Worm (Caenorhabditis elegans): ENCODE data around the gene K09H11.6.

Gene K09H11.6

DNA sequence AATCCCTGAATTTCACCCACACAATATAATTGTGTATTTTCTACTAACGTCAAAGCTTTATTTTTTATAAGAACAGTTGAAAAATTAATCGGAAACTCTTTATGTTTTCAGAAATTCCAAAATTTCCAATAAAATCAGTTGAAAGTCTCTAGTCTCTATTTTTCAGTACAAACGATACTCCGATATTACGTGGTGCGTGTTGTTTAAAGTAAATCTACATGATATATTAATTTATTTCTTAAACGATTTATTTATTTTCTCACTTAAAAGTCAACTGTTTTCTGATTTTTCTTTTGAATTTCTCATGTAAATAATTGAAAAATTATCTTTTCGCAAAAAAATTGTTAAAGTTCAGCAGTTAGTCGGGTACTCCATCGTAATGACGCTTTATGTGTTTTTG is 23.8 kb downstream of the K09H11.6 start:
- TF ChIP-seq lin-15B (tag; optimal IDR thresholded peaks at IDR 0.05): no peak
- no peak for TF ChIP-seq nhr-76 (tag; optimal IDR thresholded peaks at IDR 0.05)
- TF ChIP-seq nhr-77 (tag; optimal IDR thresholded peaks at IDR 0.05): no peak
- no peak for TF ChIP-seq egl-5 (tag; optimal IDR thresholded peaks at IDR 0.05)
- no peak for TF ChIP-seq egl-27 (tag; optimal IDR thresholded peaks at IDR 0.05)
- TF ChIP-seq ceh-28 (tag; optimal IDR thresholded peaks at IDR 0.05): no peak
- TF ChIP-seq snpc-4 (tag; optimal IDR thresholded peaks at IDR 0.05): no peak
- TF ChIP-seq nhr-237 (tag; optimal IDR thresholded peaks at IDR 0.05): no peak
- no peak for TF ChIP-seq R02D3.7 (tag; optimal IDR thresholded peaks at IDR 0.05)

DNA sequence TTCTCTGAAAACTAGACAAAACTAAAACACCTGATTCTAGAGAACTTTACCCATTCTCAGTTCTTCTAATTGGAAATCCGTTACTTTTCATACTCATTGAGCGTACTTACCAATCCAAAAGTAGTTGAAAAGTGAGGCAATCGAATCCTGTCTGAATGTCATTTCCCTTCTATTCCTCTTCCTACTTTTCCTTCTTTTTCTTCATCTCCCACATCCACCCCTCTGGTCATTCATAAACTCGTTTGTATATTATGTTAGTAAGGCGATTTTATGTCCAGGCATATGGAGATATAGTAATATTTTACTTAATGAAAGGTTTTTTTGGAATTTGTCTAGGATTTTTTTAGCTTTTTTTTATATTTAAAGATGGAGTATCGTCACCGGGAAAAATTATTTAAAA is 27.6 kb downstream of the K09H11.6 start:
- TF ChIP-seq unc-39 (tag; optimal IDR thresholded peaks at IDR 0.05) (no peak), ama-1 (optimal IDR thresholded peaks at IDR 0.05) (no peak), pqm-1 (tag; optimal IDR thresholded peaks at IDR 0.05) (no peak), nhr-76 (tag; optimal IDR thresholded peaks at IDR 0.05) (no peak), ceh-28 (tag; optimal IDR thresholded peaks at IDR 0.05) (no peak), nhr-237 (tag; optimal IDR thresholded peaks at IDR 0.05) (no peak), jun-1 (tag; optimal IDR thresholded peaks at IDR 0.05) (no peak), nhr-28 (tag; optimal IDR thresholded peaks at IDR 0.05) (no peak), egl-27 (tag; optimal IDR thresholded peaks at IDR 0.05) (no peak), fos-1 (tag; optimal IDR thresholded peaks at IDR 0.05) (no peak), nfya-1 (tag; optimal IDR thresholded peaks at IDR 0.05; ENCODE audit: insufficient read depth) (no peak), nhr-12 (tag; optimal IDR thresholded peaks at IDR 0.05) (no peak), mdl-1 (tag; optimal IDR thresholded peaks at IDR 0.05) (no peak), daf-12 (tag; optimal IDR thresholded peaks at IDR 0.05) (no peak)

ce11 chrV:5705510-5705909 is 30.5 kb downstream of the K09H11.6 start, which contains the start of gene peli-1:
TSS of gene peli-1 (plus strand) at chrV:5705810.
- TF ChIP-seq tbx-2 (tag; optimal IDR thresholded peaks at IDR 0.05): no peak
- TF ChIP-seq ztf-4 (tag; optimal IDR thresholded peaks at IDR 0.05): no peak
- TF ChIP-seq elt-2 (tag; optimal IDR thresholded peaks at IDR 0.05): no peak
- no peak for TF ChIP-seq ceh-82 (tag; optimal IDR thresholded peaks at IDR 0.05)
- no peak for TF ChIP-seq eor-1 (tag; optimal IDR thresholded peaks at IDR 0.05)
- TF ChIP-seq pha-4 (tag; optimal IDR thresholded peaks at IDR 0.05): no peak
- TF ChIP-seq unc-39 (tag; optimal IDR thresholded peaks at IDR 0.05): no peak
- TF ChIP-seq ceh-16 (tag; optimal IDR thresholded peaks at IDR 0.05): no peak
- TF ChIP-seq nhr-43 (tag; optimal IDR thresholded peaks at IDR 0.05; ENCODE audit: poor library complexity, severe bottlenecking): no peak
- TF ChIP-seq nhr-67 (tag; optimal IDR thresholded peaks at IDR 0.05): no peak
- no peak for TF ChIP-seq jun-1 (tag; optimal IDR thresholded peaks at IDR 0.05)
- TF ChIP-seq ceh-28 (tag; optimal IDR thresholded peaks at IDR 0.05): no peak
- no peak for TF ChIP-seq unc-62 (GFP tag; optimal IDR thresholded peaks at IDR 0.05)
- no peak for TF ChIP-seq ztf-11 (tag; optimal IDR thresholded peaks at IDR 0.05)
- no peak for TF ChIP-seq nhr-76 (tag; optimal IDR thresholded peaks at IDR 0.05)
- no peak for TF ChIP-seq skn-1 (tag; optimal IDR thresholded peaks at IDR 0.05)
- TF ChIP-seq fos-1 (tag; optimal IDR thresholded peaks at IDR 0.05): no peak
- TF ChIP-seq nfya-1 (tag; optimal IDR thresholded peaks at IDR 0.05; ENCODE audit: insufficient read depth): no peak
- TF ChIP-seq nhr-11 (tag; optimal IDR thresholded peaks at IDR 0.05): no peak
- TF ChIP-seq daf-12 (tag; optimal IDR thresholded peaks at IDR 0.05): no peak

- TF ChIP-seq nhr-11 (tag; optimal IDR thresholded peaks at IDR 0.05) (peak; percentile 46), elt-3 (tag; optimal IDR thresholded peaks at IDR 0.05) (no peak)
These were observed 31.5 kb downstream of the K09H11.6 start for ce11 chrV:5704467-5704866.

- TF ChIP-seq zag-1 (tag; optimal IDR thresholded peaks at IDR 0.05): no peak
- no peak for TF ChIP-seq sea-2 (GFP tag; optimal IDR thresholded peaks at IDR 0.05)
- no peak for TF ChIP-seq pha-4 (tag; optimal IDR thresholded peaks at IDR 0.05)
- TF ChIP-seq lin-15B (tag; optimal IDR thresholded peaks at IDR 0.05): no peak
- TF ChIP-seq ama-1 (optimal IDR thresholded peaks at IDR 0.05): peak; percentile 72
- TF ChIP-seq snpc-4 (tag; optimal IDR thresholded peaks at IDR 0.05): no peak
- no peak for TF ChIP-seq nhr-237 (tag; optimal IDR thresholded peaks at IDR 0.05)
- TF ChIP-seq fkh-10 (GFP tag; optimal IDR thresholded peaks at IDR 0.05): no peak
- no peak for TF ChIP-seq ztf-4 (tag; optimal IDR thresholded peaks at IDR 0.05)
- no peak for TF ChIP-seq unc-39 (tag; optimal IDR thresholded peaks at IDR 0.05)
- TF ChIP-seq elt-3 (tag; optimal IDR thresholded peaks at IDR 0.05): peak in 2 of 3 experiments; percentile 45 to 90
- TF ChIP-seq nhr-77 (tag; optimal IDR thresholded peaks at IDR 0.05): no peak
- TF ChIP-seq tbx-2 (tag; optimal IDR thresholded peaks at IDR 0.05): no peak
- peak; percentile 0 for TF ChIP-seq R02D3.7 (tag; optimal IDR thresholded peaks at IDR 0.05)
- TF ChIP-seq unc-62 (GFP tag; optimal IDR thresholded peaks at IDR 0.05): no peak
- peak; percentile 14 for TF ChIP-seq mdl-1 (tag; optimal IDR thresholded peaks at IDR 0.05)
- no peak for TF ChIP-seq elt-1 (tag; optimal IDR thresholded peaks at IDR 0.05)
- TF ChIP-seq hmg-11 (tag; optimal IDR thresholded peaks at IDR 0.05): no peak
- TF ChIP-seq nhr-76 (tag; optimal IDR thresholded peaks at IDR 0.05): no peak
- TF ChIP-seq nhr-23 (tag; optimal IDR thresholded peaks at IDR 0.05): peak; percentile 40
- no peak for TF ChIP-seq nhr-11 (tag; optimal IDR thresholded peaks at IDR 0.05)
- TF ChIP-seq ceh-16 (tag; optimal IDR thresholded peaks at IDR 0.05): no peak
- no peak for TF ChIP-seq ceh-82 (tag; optimal IDR thresholded peaks at IDR 0.05)
- TF ChIP-seq egl-27 (tag; optimal IDR thresholded peaks at IDR 0.05): no peak
- TF ChIP-seq daf-12 (tag; optimal IDR thresholded peaks at IDR 0.05): no peak
- TF ChIP-seq ztf-11 (tag; optimal IDR thresholded peaks at IDR 0.05): no peak
- no peak for TF ChIP-seq aly-2 (tag; optimal IDR thresholded peaks at IDR 0.05)
- no peak for TF ChIP-seq ZK546.5 (tag; optimal IDR thresholded peaks at IDR 0.05)
- no peak for TF ChIP-seq nfya-1 (tag; optimal IDR thresholded peaks at IDR 0.05; ENCODE audit: insufficient read depth)
These were observed 34.9 kb downstream of the K09H11.6 start for ce11 chrV:5701106-5701505.

Data from whole organism, L3 larva.